Fruit fly (Drosophila melanogaster) whole organism, embryonic: Measurements from ENCODE around the gene TyrRII.
A peak's percentile ranks its signal among the peaks of the same experiment; 100 is the strongest.

ENCODE experiments used
- Ada2b ChIP-seq: fragments of 200-800 bp; sonication (Bioruptor generic); IDR thresholded peaks from 2 replicates; pipeline ENCODE4 v1.3.6; 2022; ENCODE audit warnings: missing biosample characterization, missing genetic modification characterization
- Asciz ChIP-seq: fragments of 200-800 bp; sonication (Bioruptor generic); optimal IDR thresholded peaks from 2 replicates; lab custom pipeline; 2017; ENCODE audit warnings: missing biosample characterization, mild to moderate bottlenecking, missing genetic modification characterization, missing genetic modification reagents
- B-H2 ChIP-seq: fragments of 200-800 bp; sonication (Bioruptor generic); optimal IDR thresholded peaks from 2 replicates; lab custom pipeline; 2018; ENCODE audit warnings: missing biosample characterization, mild to moderate bottlenecking, missing genetic modification characterization
- BEAF-32 ChIP-seq: fragments of 200-800 bp; sonication (Bioruptor generic); optimal IDR thresholded peaks from 3 replicates; lab custom pipeline; 2017; ENCODE audit warnings: missing biosample characterization, missing genetic modification characterization, mild to moderate bottlenecking, moderate library complexity, missing genetic modification reagents
- Bdp1 ChIP-seq: fragments of 200-800 bp; sonication (Bioruptor generic); optimal IDR thresholded peaks from 3 replicates; lab custom pipeline; 2016; ENCODE audit warnings: missing biosample characterization, missing genetic modification characterization
- CG10321 ChIP-seq: fragments of 200-800 bp; sonication (Bioruptor generic); IDR thresholded peaks from 2 replicates; pipeline ENCODE4 v1.3.6; 2022; ENCODE audit warnings: missing biosample characterization, missing genetic modification characterization
- CG11247 ChIP-seq: fragments of 200-800 bp; sonication (Bioruptor generic); IDR thresholded peaks from 2 replicates; pipeline ENCODE4 v1.3.6; 2022; ENCODE audit warnings: missing biosample characterization, missing genetic modification characterization
- CG12769 ChIP-seq: fragments of 200-800 bp; sonication (Bioruptor generic); optimal IDR thresholded peaks from 2 replicates; lab custom pipeline; 2019; ENCODE audit warnings: missing biosample characterization, mild to moderate bottlenecking, missing genetic modification characterization, moderate library complexity
- CG14710 ChIP-seq: fragments of 200-800 bp; sonication (Bioruptor generic); optimal IDR thresholded peaks from 3 replicates; lab custom pipeline; 2019; ENCODE audit warnings: missing biosample characterization, mild to moderate bottlenecking, missing genetic modification characterization, moderate library complexity
- CG1602 ChIP-seq: fragments of 200-800 bp; sonication (Bioruptor generic); optimal IDR thresholded peaks from 3 replicates; lab custom pipeline; 2016; ENCODE audit warnings: missing biosample characterization, missing genetic modification characterization
- CG16813 ChIP-seq: fragments of 200-800 bp; sonication (Bioruptor generic); IDR thresholded peaks from 3 replicates; pipeline ENCODE4 v1.3.6; 2022; ENCODE audit warnings: missing biosample characterization, missing genetic modification characterization; ENCODE audit not compliant: partially characterized antibody
- CG17328 ChIP-seq: fragments of 200-800 bp; sonication (Bioruptor generic); IDR thresholded peaks from 2 replicates; pipeline ENCODE4 v1.3.6; 2022; ENCODE audit warnings: missing biosample characterization, missing genetic modification characterization
- CG18011 ChIP-seq: fragments of 200-800 bp; sonication (Bioruptor generic); optimal IDR thresholded peaks from 2 replicates; lab custom pipeline; 2017; ENCODE audit warnings: missing biosample characterization, missing genetic modification characterization, mild to moderate bottlenecking, moderate library complexity, missing genotype
- CG2678 ChIP-seq: fragments of 200-800 bp; sonication (Bioruptor generic); optimal IDR thresholded peaks from 3 replicates; lab custom pipeline; 2019; ENCODE audit warnings: missing biosample characterization, mild to moderate bottlenecking, missing genetic modification characterization, moderate library complexity
- CG32767 ChIP-seq: fragments of 200-800 bp; sonication (Bioruptor generic); IDR thresholded peaks from 2 replicates; pipeline ENCODE4 v1.3.6; 2022; ENCODE audit warnings: missing biosample characterization, missing genetic modification characterization
- CG3838 ChIP-seq: fragments of 200-800 bp; sonication (Bioruptor generic); optimal IDR thresholded peaks from 3 replicates; lab custom pipeline; 2016; ENCODE audit warnings: missing biosample characterization, missing genetic modification characterization
- CG3847 ChIP-seq: fragments of 200-800 bp; sonication (Bioruptor generic); IDR thresholded peaks from 2 replicates; pipeline ENCODE4 v1.3.6; 2022; ENCODE audit warnings: missing biosample characterization, missing genetic modification characterization
- CG5180 ChIP-seq: fragments of 200-800 bp; sonication (Bioruptor generic); optimal IDR thresholded peaks from 3 replicates; lab custom pipeline; 2017; ENCODE audit warnings: missing biosample characterization, missing genetic modification characterization, mild to moderate bottlenecking, moderate library complexity, missing genetic modification reagents
- CG6813 ChIP-seq: fragments of 200-800 bp; sonication (Bioruptor generic); optimal IDR thresholded peaks from 2 replicates; lab custom pipeline; 2017; ENCODE audit warnings: missing biosample characterization, missing genetic modification characterization, mild to moderate bottlenecking, moderate library complexity, missing genetic modification reagents
- CG6854 ChIP-seq: fragments of 200-800 bp; sonication (Bioruptor generic); optimal IDR thresholded peaks from 3 replicates; lab custom pipeline; 2017; ENCODE audit warnings: missing biosample characterization, mild to moderate bottlenecking, missing genetic modification characterization
- CG7556 ChIP-seq: fragments of 200-800 bp; sonication (Bioruptor generic); optimal IDR thresholded peaks from 2 replicates; lab custom pipeline; 2017; ENCODE audit warnings: missing biosample characterization, mild to moderate bottlenecking, missing genetic modification characterization
- CG7745 ChIP-seq: fragments of 200-800 bp; sonication (Bioruptor generic); optimal IDR thresholded peaks from 2 replicates; lab custom pipeline; 2018; ENCODE audit warnings: missing biosample characterization, mild to moderate bottlenecking, missing genetic modification characterization, moderate library complexity
- CG8924 ChIP-seq: fragments of 200-800 bp; optimal IDR thresholded peaks from 3 replicates; lab custom pipeline; 2019; ENCODE audit warnings: missing biosample characterization, mild to moderate bottlenecking, missing genetic modification characterization, moderate library complexity
- CTCF ChIP-seq: fragments of 200-800 bp; sonication (Bioruptor generic); optimal IDR thresholded peaks from 2 replicates; lab custom pipeline; 2017; ENCODE audit warnings: missing biosample characterization, mild to moderate bottlenecking, missing genetic modification characterization, moderate library complexity
- CoRest ChIP-seq: fragments of 200-800 bp; sonication (Bioruptor generic); optimal IDR thresholded peaks from 3 replicates; lab custom pipeline; 2018; ENCODE audit warnings: missing biosample characterization, mild to moderate bottlenecking, missing genetic modification characterization, moderate library complexity
- Dip3 ChIP-seq: fragments of 200-800 bp; sonication (Bioruptor generic); optimal IDR thresholded peaks from 3 replicates; lab custom pipeline; 2016; ENCODE audit warnings: missing biosample characterization, missing genetic modification characterization
- Elba2 ChIP-seq: fragments of 200-800 bp; sonication (Bioruptor generic); optimal IDR thresholded peaks from 3 replicates; lab custom pipeline; 2016; ENCODE audit warnings: missing biosample characterization, missing genetic modification characterization
- GATAe ChIP-seq: fragments of 200-800 bp; sonication (Bioruptor generic); conservative IDR thresholded peaks from 2 replicates; pipeline ENCODE4 v1.3.6; 2022; ENCODE audit warnings: missing biosample characterization, missing genetic modification characterization
- Hey ChIP-seq: fragments of 200-800 bp; sonication (Bioruptor generic); optimal IDR thresholded peaks from 3 replicates; lab custom pipeline; 2018; ENCODE audit warnings: missing biosample characterization, mild to moderate bottlenecking, missing genetic modification characterization
- Hmx ChIP-seq: fragments of 200-800 bp; sonication (Bioruptor generic); optimal IDR thresholded peaks from 2 replicates; lab custom pipeline; 2016; ENCODE audit warnings: missing biosample characterization, missing genetic modification characterization
- Lpt ChIP-seq: fragments of >200 bp; optimal IDR thresholded peaks from 2 replicates; lab custom pipeline; 2018; ENCODE audit warnings: missing biosample characterization, missing genetic modification characterization
- Meics ChIP-seq: fragments of 200-800 bp; sonication (Bioruptor generic); optimal IDR thresholded peaks from 2 replicates; lab custom pipeline; 2017; ENCODE audit warnings: missing biosample characterization, mild to moderate bottlenecking, missing genetic modification characterization
- Neu2 ChIP-seq: fragments of 200-800 bp; sonication (Bioruptor generic); optimal IDR thresholded peaks from 3 replicates; lab custom pipeline; 2016; ENCODE audit warnings: missing biosample characterization, missing genetic modification characterization, borderline replicate concordance
- NfI ChIP-seq: fragments of 200-800 bp; sonication (Bioruptor generic); optimal IDR thresholded peaks from 3 replicates; lab custom pipeline; 2018; ENCODE audit warnings: missing biosample characterization, mild to moderate bottlenecking, missing genetic modification characterization, moderate library complexity
- Sin3A ChIP-seq: fragments of >200 bp; optimal IDR thresholded peaks from 2 replicates; lab custom pipeline; 2018
- Sry-δ ChIP-seq: fragments of 200-800 bp; sonication (Bioruptor generic); optimal IDR thresholded peaks from 2 replicates; lab custom pipeline; 2016; ENCODE audit warnings: missing biosample characterization, missing genetic modification characterization
- chif ChIP-seq, 2 experiments: fragments of 200-800 bp; sonication (Bioruptor generic); optimal IDR thresholded peaks; 3 replicates each; lab custom pipeline; 2016; ENCODE audit warnings: missing biosample characterization in 2 of 2, missing genetic modification characterization in 2 of 2
- chinmo ChIP-seq: fragments of 200-800 bp; sonication (Bioruptor generic); IDR thresholded peaks from 4 replicates; pipeline ENCODE4 v1.3.6; 2022; ENCODE audit warnings: missing biosample characterization, missing genetic modification characterization; ENCODE audit not compliant: partially characterized antibody
- eve ChIP-seq, 2 experiments: fragments of >200 bp; optimal IDR thresholded peaks; 2 replicates each; lab custom pipeline; 2017; ENCODE audit warnings: missing biosample characterization in 2 of 2, missing genetic modification characterization in 2 of 2
- ewg ChIP-seq: fragments of 200-800 bp; sonication (Bioruptor generic); optimal IDR thresholded peaks from 3 replicates; lab custom pipeline; 2017; ENCODE audit warnings: mild to moderate bottlenecking, missing biosample characterization, missing genetic modification reagents, missing genetic modification characterization
- exex ChIP-seq: fragments of 200-800 bp; sonication (Bioruptor generic); optimal IDR thresholded peaks from 4 replicates; lab custom pipeline; 2018; ENCODE audit warnings: missing biosample characterization, mild to moderate bottlenecking, missing genetic modification characterization, moderate library complexity
- fd3F ChIP-seq: fragments of 200-800 bp; sonication (Bioruptor generic); optimal IDR thresholded peaks from 2 replicates; lab custom pipeline; 2018; ENCODE audit warnings: missing biosample characterization, mild to moderate bottlenecking, missing genetic modification characterization, moderate library complexity
- gfzf ChIP-seq: fragments of 200-800 bp; sonication (Bioruptor generic); optimal IDR thresholded peaks from 2 replicates; lab custom pipeline; 2016; ENCODE audit warnings: missing biosample characterization, mild to moderate bottlenecking, missing genetic modification characterization, moderate library complexity
- jing ChIP-seq: fragments of 200-800 bp; sonication (Bioruptor generic); optimal IDR thresholded peaks from 2 replicates; lab custom pipeline; 2018; ENCODE audit warnings: missing biosample characterization, mild to moderate bottlenecking, missing genetic modification characterization
- lmd ChIP-seq: fragments of 200-800 bp; sonication (Bioruptor generic); IDR thresholded peaks from 2 replicates; pipeline ENCODE4 v1.3.6; 2022; ENCODE audit warnings: missing biosample characterization, missing genetic modification characterization
- salm ChIP-seq: fragments of 200-800 bp; sonication (Bioruptor generic); optimal IDR thresholded peaks from 2 replicates; lab custom pipeline; 2018; ENCODE audit warnings: missing biosample characterization, mild to moderate bottlenecking, missing genetic modification characterization
- slbo ChIP-seq: fragments of 200-800 bp; sonication (Bioruptor generic); IDR thresholded peaks from 2 replicates; pipeline ENCODE4 v1.3.6; 2022; ENCODE audit warnings: missing biosample characterization, missing genetic modification characterization
- vnd ChIP-seq: fragments of 200-800 bp; sonication (Bioruptor generic); IDR thresholded peaks from 3 replicates; pipeline ENCODE4 v1.3.6; 2022; ENCODE audit warnings: missing biosample characterization, missing genetic modification characterization; ENCODE audit not compliant: partially characterized antibody
- wor ChIP-seq: fragments of 200-800 bp; sonication (Bioruptor generic); IDR thresholded peaks from 2 replicates; pipeline ENCODE4 v1.3.6; 2022; ENCODE audit warnings: missing biosample characterization, missing genetic modification characterization

TyrRII gene

DNA sequence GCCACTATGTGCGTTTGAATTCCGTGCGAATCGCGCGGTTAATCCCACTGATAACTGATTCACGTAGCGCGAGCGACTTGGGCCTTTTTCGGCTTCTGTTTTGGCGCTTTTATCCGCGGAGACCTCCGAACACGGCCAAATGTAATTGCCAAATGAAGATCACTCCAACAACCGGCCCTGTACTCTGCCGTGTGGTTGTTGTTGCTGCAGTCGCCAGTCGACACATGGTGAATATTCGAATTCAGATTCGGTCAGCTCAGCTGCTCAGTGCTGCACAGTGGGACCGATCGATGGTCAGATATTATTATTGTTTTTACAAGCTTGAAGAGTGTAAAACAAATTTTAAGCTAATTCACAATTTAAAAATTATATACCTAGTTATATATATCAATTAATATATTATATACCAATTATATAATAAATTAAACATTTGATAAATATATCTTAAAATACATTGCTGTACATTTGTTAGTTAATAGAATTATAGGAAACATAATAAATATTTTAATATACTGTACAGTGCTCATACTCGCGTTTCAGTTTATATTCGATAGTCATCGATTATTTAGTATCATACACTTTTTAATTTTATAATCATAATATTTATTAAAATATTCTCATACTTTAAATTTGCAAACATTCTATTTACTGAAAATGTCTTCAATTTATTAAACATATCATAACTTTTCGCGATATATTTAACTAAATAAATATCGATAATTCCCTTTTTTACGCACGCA, 58.1 kb downstream of the TyrRII start, which contains the start of gene CG43102 (continued):
- no peak for TF ChIP-seq wor (GFP tag; lab: Robert Waterston, UW)
- TF ChIP-seq chinmo (GFP tag; lab: Robert Waterston, UW): peak; percentile 81; the same call in 3 of the 4 replicates
- peak; percentile 76 for TF ChIP-seq NfI
- TF ChIP-seq CG16813 (GFP tag; lab: Robert Waterston, UW): peak; percentile 71
- peak; percentile 31 for TF ChIP-seq Bdp1
- TF ChIP-seq BEAF-32 (GFP tag; lab: Kevin White, UChicago): peak; percentile 71
- TF ChIP-seq Sin3A (lab: Kevin White, UChicago): no peak
- no peak for TF ChIP-seq CG3838 (GFP tag; lab: Kevin White, UChicago)
- no peak for TF ChIP-seq ewg (GFP tag; lab: Kevin White, UChicago)
- peak; percentile 46; the same call in 1 of the 2 replicates for TF ChIP-seq CG3847 (GFP tag; lab: Robert Waterston, UW)
- peak; percentile 79 for TF ChIP-seq CG2678 (tag; lab: Kevin White, UChicago)
- TF ChIP-seq CG8924 (tag; lab: Kevin White, UChicago): peak; percentile 82
- TF ChIP-seq CoRest (tag; lab: Kevin White, UChicago): peak; percentile 70
- TF ChIP-seq CG6854 (GFP tag; lab: Kevin White, UChicago): peak; percentile 39
- TF ChIP-seq CG17328: peak; percentile 78
- peak; percentile 64 for TF ChIP-seq Meics
- TF ChIP-seq CG5180 (GFP tag; lab: Kevin White, UChicago): peak; percentile 9
- TF ChIP-seq fd3F: peak; percentile 49
- TF ChIP-seq Lpt: no peak
- TF ChIP-seq CG14710 (tag; lab: Kevin White, UChicago): peak; percentile 80
- peak; percentile 55 for TF ChIP-seq CG6813 (GFP tag; lab: Kevin White, UChicago)
- peak; percentile 58 for TF ChIP-seq B-H2 (GFP tag; lab: Kevin White, UChicago)
- TF ChIP-seq vnd (GFP tag; lab: Robert Waterston, UW): peak; percentile 69
- no peak for TF ChIP-seq Sry-δ (GFP tag; lab: Kevin White, UChicago)
- peak; percentile 38 for TF ChIP-seq salm (tag; lab: Kevin White, UChicago)
- no peak for TF ChIP-seq CG7745 (tag; lab: Kevin White, UChicago)
- peak; percentile 59 for TF ChIP-seq CG32767 (GFP tag; lab: Robert Waterston, UW)
- TF ChIP-seq CG7556: peak; percentile 49
- no peak for TF ChIP-seq Neu2 (GFP tag; lab: Kevin White, UChicago)
- peak; percentile 36 for TF ChIP-seq CG18011 (GFP tag; lab: Kevin White, UChicago)
- no peak for TF ChIP-seq Hmx
- TF ChIP-seq CG10321: no peak
- TF ChIP-seq exex (tag; lab: Kevin White, UChicago): peak; percentile 36
- TF ChIP-seq Ada2b: peak; percentile 69
- peak; percentile 11 for TF ChIP-seq Hey (tag; lab: Kevin White, UChicago)
- TF ChIP-seq GATAe (GFP tag; lab: Robert Waterston, UW): no peak
- peak; percentile 87 for TF ChIP-seq CG12769 (tag; lab: Kevin White, UChicago)
- TF ChIP-seq Elba2: no peak
- peak; percentile 17 for TF ChIP-seq Asciz (GFP tag; lab: Kevin White, UChicago)
- TF ChIP-seq gfzf: no peak
- peak; percentile 58; the same call in 1 of the 2 replicates for TF ChIP-seq lmd (GFP tag; lab: Robert Waterston, UW)
- TF ChIP-seq CTCF: peak; percentile 46
- TF ChIP-seq CG1602 (GFP tag; lab: Kevin White, UChicago): peak; percentile 27
- peak in 1 of 2 experiments; percentile 0 for TF ChIP-seq chif (GFP tag; optimal IDR thresholded peaks at IDR 0.05; lab: Kevin White, UChicago)
- TF ChIP-seq slbo (GFP tag; lab: Robert Waterston, UW): peak; percentile 73; the same call in 1 of the 2 replicates
- peak; percentile 76 for TF ChIP-seq CG11247 (GFP tag; lab: Robert Waterston, UW)
- TF ChIP-seq Dip3: peak; percentile 52
- no peak for TF ChIP-seq eve (GFP tag; optimal IDR thresholded peaks at IDR 0.05; lab: Kevin White, UChicago)
- TF ChIP-seq jing: no peak
